Fruit fly (Drosophila melanogaster) S2 (cell line): ENCODE data around the gene Ae2.

Experiments
- CG8478 ChIP-seq: fragments of >200 bp; optimal IDR thresholded peaks from 2 replicates; lab custom pipeline; 2018
- CTCF ChIP-seq, 2 experiments: fragments of >200 bp; optimal IDR thresholded peaks; 2 replicates each; lab custom pipeline; 2018

Gene Ae2

DNA sequence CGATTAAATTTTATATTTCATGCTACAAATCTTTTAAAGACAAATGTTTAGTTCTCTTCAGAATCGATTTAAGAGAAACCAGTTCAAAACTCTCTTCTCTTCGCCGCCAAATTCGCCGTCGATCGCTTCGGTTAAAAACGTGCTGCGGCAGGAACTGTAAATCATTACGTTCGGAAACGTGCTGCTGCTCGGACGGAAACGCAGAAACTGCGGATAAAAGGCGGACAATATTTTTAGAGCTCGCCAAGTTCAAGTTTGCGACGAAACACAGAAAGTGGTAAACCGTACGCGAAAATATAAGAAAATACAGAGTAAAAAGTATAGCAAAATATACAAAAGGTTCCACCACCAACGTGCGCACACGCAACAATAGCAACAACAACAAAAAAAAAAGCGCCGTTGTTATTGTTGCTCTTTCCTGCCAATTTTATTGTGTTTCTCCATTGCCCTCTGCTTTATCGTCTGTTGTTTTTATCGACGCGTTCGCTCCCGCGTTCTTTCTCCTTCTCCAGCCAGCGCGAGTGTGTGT is at the start of gene Ae2:
Ae2 (plus strand) TSS at position 156 of the 529 bp plus-strand sequence.
- TF ChIP-seq CG8478 (lab: Kevin White, UChicago): no peak

dm6 chr3L:9713828-9714536 is 49.4 kb upstream of the Ae2 start, which contains the start of gene vsg:
Gene vsg, plus strand, starts transcription at chr3L:9714324.
- TF ChIP-seq CTCF (optimal IDR thresholded peaks at IDR 0.05; lab: Kevin White, UChicago) (no peak), CG8478 (lab: Kevin White, UChicago) (no peak)

- TF ChIP-seq CG8478 (lab: Kevin White, UChicago) (no peak), CTCF (optimal IDR thresholded peaks at IDR 0.05; lab: Kevin White, UChicago) (no peak)
Measured at dm6 chr3L:9714537-9715144, 48.7 kb upstream of the Ae2 start.

DNA sequence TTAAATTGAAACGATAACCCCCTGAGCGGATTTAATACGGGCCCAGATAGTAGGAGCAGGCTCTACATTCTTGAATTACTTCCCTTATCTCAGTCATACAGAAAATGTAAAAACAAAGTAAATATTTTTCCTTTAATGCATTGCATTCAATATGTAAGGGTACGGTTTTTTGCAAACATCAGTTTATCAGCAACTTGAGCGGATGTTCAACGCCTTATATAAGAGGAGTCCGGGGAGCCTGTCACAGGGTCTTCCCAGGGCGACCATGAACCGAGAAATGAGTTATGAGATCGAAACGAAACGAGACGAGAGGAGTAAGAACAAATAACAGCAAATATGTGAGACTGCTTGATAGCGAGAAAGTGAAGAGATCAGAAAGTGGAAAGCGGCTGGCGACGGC is 46.7 kb upstream of the Ae2 start:
- TF ChIP-seq CG8478 (lab: Kevin White, UChicago) (no peak), CTCF (optimal IDR thresholded peaks at IDR 0.05; lab: Kevin White, UChicago) (no peak)

dm6 chr3L:9717101-9717500 is 46.2 kb upstream of the Ae2 start:
- TF ChIP-seq CTCF (optimal IDR thresholded peaks at IDR 0.05; lab: Kevin White, UChicago) (no peak), CG8478 (lab: Kevin White, UChicago) (no peak)

DNA sequence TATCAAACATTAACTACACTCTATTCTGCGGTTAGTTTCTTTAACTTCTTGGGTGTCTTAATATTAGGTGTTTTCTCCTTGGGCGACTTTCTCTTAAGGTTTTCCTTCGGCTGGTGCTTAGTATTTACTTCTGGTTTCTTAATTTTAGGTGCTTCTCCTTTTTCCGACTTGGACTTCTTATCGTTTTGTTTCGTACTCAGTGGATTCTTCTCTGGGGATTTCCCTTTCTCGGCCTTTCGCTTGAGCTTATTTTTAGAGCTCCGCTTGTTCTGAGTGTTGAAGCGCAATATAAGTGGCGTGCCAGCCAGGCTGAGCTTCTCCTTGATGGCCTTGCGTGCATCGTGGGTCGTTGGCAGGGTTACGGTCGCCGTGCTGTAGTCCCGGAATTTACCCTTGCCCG is 45.5 kb upstream of the Ae2 start:
- TF ChIP-seq CG8478 (lab: Kevin White, UChicago) (no peak), CTCF (optimal IDR thresholded peaks at IDR 0.05; lab: Kevin White, UChicago) (no peak)

dm6 chr3L:9718929-9719328 is 44.4 kb upstream of the Ae2 start, which contains the start of the genes CG18178 and CG14174:
Gene CG18178, minus strand, starts transcription at chr3L:9719144.
Gene CG14174, plus strand, starts transcription at chr3L:9719328.
- TF ChIP-seq CTCF (optimal IDR thresholded peaks at IDR 0.05; lab: Kevin White, UChicago) (no peak), CG8478 (lab: Kevin White, UChicago) (no peak)

DNA sequence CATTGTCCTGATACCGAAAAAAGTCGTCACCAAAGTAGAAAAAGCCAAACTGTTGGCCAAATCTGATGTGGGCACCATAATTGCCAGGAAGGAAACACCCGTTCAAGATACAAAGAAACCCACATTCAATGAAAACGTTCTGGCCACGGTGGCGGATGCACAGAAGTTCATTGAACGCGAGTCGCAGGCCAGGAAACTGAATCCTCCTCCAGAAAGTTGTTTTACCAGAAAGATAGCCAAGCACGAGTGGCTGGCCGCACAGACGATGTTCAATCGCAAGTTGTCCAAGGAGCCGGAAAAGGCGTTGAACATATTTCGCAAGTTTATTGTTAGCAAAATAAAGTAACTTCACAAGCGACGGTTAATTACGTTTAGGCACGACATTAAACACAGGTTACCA is 43.2 kb upstream of the Ae2 start:
- TF ChIP-seq CTCF (optimal IDR thresholded peaks at IDR 0.05; lab: Kevin White, UChicago) (no peak), CG8478 (lab: Kevin White, UChicago) (no peak)

- no peak for TF ChIP-seq CG8478 (lab: Kevin White, UChicago)
Measured at dm6 chr3L:9723108-9723507, 40.2 kb upstream of the Ae2 start, which contains the start of the genes nbs and defl. Gene nbs, minus strand, starts transcription at chr3L:9723194. Gene defl, plus strand, starts transcription at chr3L:9723423.

- TF ChIP-seq CTCF (optimal IDR thresholded peaks at IDR 0.05; lab: Kevin White, UChicago) (peak in 1 of 2 experiments; percentile 29), CG8478 (lab: Kevin White, UChicago) (no peak)
Measured at dm6 chr3L:9726707-9727106, 36.6 kb upstream of the Ae2 start, which contains the start of gene Naa60. Gene Naa60, plus strand, starts transcription at chr3L:9726895.

DNA sequence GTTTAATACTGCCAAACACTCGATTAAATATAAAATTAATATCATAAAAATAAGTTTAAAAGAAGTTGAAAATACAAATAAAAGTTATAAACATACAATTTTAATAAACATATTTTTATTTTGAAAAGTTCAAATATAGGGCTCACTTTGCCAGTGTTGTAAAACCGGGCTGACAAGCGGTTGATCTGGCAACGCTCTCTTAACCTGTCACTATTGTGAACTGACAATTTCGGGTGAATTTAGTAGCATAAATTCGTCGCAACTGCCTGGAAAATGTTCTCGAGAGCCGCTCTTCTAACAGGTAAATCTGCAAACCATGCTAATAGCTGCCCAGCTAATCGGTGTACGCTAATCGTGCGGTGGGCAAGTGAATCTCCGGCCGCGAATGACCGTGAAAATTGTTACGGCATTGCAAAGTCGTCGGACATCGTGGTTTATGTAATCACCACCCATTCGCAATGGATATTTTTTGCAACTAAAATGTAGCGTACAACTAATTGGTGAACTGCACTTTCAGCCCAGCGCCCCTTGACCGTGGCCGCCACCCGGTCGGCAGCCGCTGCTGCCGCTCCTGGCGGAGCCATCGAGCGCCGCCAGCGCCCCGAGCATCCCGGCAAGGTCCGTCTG is 33.4 kb upstream of the Ae2 start, which contains the start of gene ATPsynB:
ATPsynB (plus strand) TSS at position 205 of the 627 bp plus-strand sequence.
- no peak for TF ChIP-seq CG8478 (lab: Kevin White, UChicago)
- peak in 1 of 2 experiments; percentile 25 for TF ChIP-seq CTCF (optimal IDR thresholded peaks at IDR 0.05; lab: Kevin White, UChicago)

DNA sequence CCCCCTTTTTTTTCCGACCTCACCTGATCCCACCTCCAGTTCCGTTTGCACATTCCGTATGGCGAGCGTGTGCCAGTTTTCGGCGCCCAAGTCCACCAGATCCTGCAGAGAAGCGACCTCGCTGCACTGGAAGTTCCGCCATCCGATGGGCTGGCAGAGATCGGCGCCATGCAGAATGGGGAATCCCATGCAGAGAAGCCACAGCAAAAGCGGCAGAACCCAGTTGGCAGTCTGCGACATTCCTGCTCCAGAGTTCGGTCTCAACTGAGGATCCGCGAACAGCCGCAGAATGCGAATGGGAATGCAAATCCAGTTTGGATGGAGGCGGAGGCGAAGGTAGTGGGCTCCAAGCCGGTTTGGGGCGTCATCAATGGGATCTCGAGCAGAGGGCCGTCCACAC is 29.8 kb upstream of the Ae2 start, which contains the start of gene CG6749:
CG6749 (minus strand) TSS at position 245 of the 400 bp plus-strand sequence.
- TF ChIP-seq CTCF (optimal IDR thresholded peaks at IDR 0.05; lab: Kevin White, UChicago): no peak
- no peak for TF ChIP-seq CG8478 (lab: Kevin White, UChicago)

DNA sequence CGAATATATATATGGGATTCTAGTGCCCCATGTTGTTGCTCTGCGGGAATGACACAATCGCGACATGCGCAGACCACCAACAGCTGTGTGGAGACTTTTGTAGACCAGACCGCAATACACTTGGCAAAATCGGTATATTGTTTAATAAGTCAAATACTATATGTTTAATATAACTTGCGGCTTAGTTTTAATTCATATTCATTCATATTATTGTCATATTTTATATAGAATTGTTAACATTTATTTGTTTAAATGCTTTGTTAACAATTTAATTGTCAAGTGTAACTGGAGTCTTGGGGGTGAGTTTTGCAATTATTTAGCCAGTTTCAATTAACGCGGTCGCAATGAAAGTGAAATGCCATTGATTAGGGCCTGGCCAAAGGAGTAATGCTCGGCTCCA is 23.7 kb upstream of the Ae2 start:
- TF ChIP-seq CTCF (optimal IDR thresholded peaks at IDR 0.05; lab: Kevin White, UChicago) (no peak), CG8478 (lab: Kevin White, UChicago) (no peak)

dm6 chr3L:9742342-9742741 is 21.0 kb upstream of the Ae2 start:
- TF ChIP-seq CG8478 (lab: Kevin White, UChicago) (no peak), CTCF (optimal IDR thresholded peaks at IDR 0.05; lab: Kevin White, UChicago) (no peak)
